Fruit fly (Drosophila melanogaster) whole organism, embryonic: ENCODE data around the gene pall.

Experiments
- bowl ChIP-seq: fragments of 200-800 bp; sonication (Bioruptor generic); IDR thresholded peaks from 2 replicates; pipeline ENCODE4 v1.3.6; 2022; ENCODE audit warnings: missing biosample characterization, missing genetic modification characterization
- dpn ChIP-seq, 2 experiments: fragments of 200-800 bp; sonication (Bioruptor generic); optimal IDR thresholded peaks; 3 replicates each; lab custom pipeline; 2016; ENCODE audit warnings: missing biosample characterization in 2 of 2, missing genetic modification characterization in 2 of 2

- no peak for TF ChIP-seq dpn (GFP tag; optimal IDR thresholded peaks at IDR 0.05; lab: Kevin White, UChicago)
- TF ChIP-seq bowl: no peak
Observed at dm6 chr3L:9497981-9498619, 10.5 kb upstream of the pall start.
